Worm (Caenorhabditis elegans) whole organism, L3 larva: ENCODE data around the gene hpo-19.

Experiments used
- ZK546.5 ChIP-seq: sonication (generic microtip); optimal IDR thresholded peaks from 2 replicates; lab custom pipeline; 2017; ENCODE audit warnings: missing biosample characterization, missing genetic modification characterization
- ceh-16 ChIP-seq: sonication (generic microtip); optimal IDR thresholded peaks from 2 replicates; lab custom pipeline; 2017; ENCODE audit warnings: missing biosample characterization, missing genetic modification characterization
- ceh-28 ChIP-seq: fragments of 150-350 bp; optimal IDR thresholded peaks from 2 replicates; lab custom pipeline; 2014; ENCODE audit warnings: missing biosample characterization, missing genetic modification reagents, missing genetic modification characterization
- lin-15B ChIP-seq: fragments of 150-350 bp; optimal IDR thresholded peaks from 2 replicates; lab custom pipeline; 2014; ENCODE audit warnings: missing biosample characterization, missing genetic modification characterization
- mdl-1 ChIP-seq: fragments of 150-350 bp; optimal IDR thresholded peaks from 2 replicates; lab custom pipeline; 2014; ENCODE audit warnings: missing biosample characterization, missing genetic modification characterization
- nfya-1 ChIP-seq: sonication (generic microtip); optimal IDR thresholded peaks from 2 replicates; lab custom pipeline; 2017; ENCODE audit warnings: missing genetic modification characterization, mild to moderate bottlenecking, missing compliant biosample characterization, antibody characterized with exemption, moderate library complexity; ENCODE audit not compliant: insufficient read depth
- nhr-12 ChIP-seq: fragments of 150-350 bp; optimal IDR thresholded peaks from 2 replicates; lab custom pipeline; 2014; ENCODE audit warnings: missing biosample characterization, missing genetic modification characterization
- nhr-23 ChIP-seq: fragments of 150-350 bp; optimal IDR thresholded peaks from 2 replicates; lab custom pipeline; 2014; ENCODE audit warnings: missing biosample characterization, missing genetic modification reagents, missing genetic modification characterization
- nhr-77 ChIP-seq: fragments of 150-350 bp; optimal IDR thresholded peaks from 2 replicates; lab custom pipeline; 2014; ENCODE audit warnings: missing biosample characterization, missing genetic modification characterization
- pha-4 ChIP-seq: fragments of 150-350 bp; optimal IDR thresholded peaks from 2 replicates; lab custom pipeline; 2014; ENCODE audit warnings: missing biosample characterization, missing genetic modification reagents, missing genetic modification characterization
- pqm-1 ChIP-seq: fragments of 150-350 bp; optimal IDR thresholded peaks from 2 replicates; lab custom pipeline; 2017; ENCODE audit warnings: missing biosample characterization, missing genetic modification characterization, inconsistent platforms
- skn-1 ChIP-seq: fragments of 150-350 bp; optimal IDR thresholded peaks from 2 replicates; lab custom pipeline; 2014; ENCODE audit warnings: missing biosample characterization, missing genetic modification characterization
- unc-62 ChIP-seq: fragments of 150-350 bp; sonication (generic microtip); optimal IDR thresholded peaks from 4 replicates; lab custom pipeline; 2014; ENCODE audit warnings: missing biosample characterization, missing genetic modification reagents, missing genetic modification characterization

DNA sequence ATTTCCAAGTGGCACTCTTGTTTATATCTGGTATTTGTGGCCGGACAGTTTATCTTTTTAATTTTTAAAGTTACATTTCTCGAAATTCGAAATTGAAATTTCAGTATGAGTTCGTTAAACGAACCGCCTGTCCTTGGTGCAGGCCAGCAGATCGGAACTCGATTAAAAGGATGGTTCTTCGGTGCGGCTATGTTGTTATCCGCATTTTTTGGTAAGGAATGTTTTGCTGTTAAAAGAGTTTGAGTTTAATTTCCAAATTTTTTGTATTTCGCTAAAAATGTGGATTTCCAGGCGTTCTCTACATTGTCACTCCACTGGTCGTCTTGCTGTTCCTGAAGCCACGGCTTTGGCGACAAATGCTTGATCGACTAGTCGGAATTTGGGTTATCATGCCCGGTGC lies 16.7 kb downstream of the hpo-19 start, which contains the start of gene acl-9:
- TF ChIP-seq pqm-1 (tag; lab: Kevin White, UChicago): no peak
- no peak for TF ChIP-seq unc-62 (GFP tag; lab: Kevin White, UChicago)
- no peak for TF ChIP-seq skn-1
- TF ChIP-seq ceh-28: no peak
- TF ChIP-seq lin-15B: no peak
- TF ChIP-seq nhr-23 (tag; lab: Kevin White, UChicago): no peak
- no peak for TF ChIP-seq ceh-16 (tag; lab: Kevin White, UChicago)
- TF ChIP-seq nfya-1 (tag; lab: Kevin White, UChicago): no peak
- TF ChIP-seq pha-4: no peak
- no peak for TF ChIP-seq mdl-1
- no peak for TF ChIP-seq nhr-12 (tag; lab: Kevin White, UChicago)
- no peak for TF ChIP-seq nhr-77
- no peak for TF ChIP-seq ZK546.5
